Fruit fly (Drosophila melanogaster) whole organism, pupa: Measurements from ENCODE around the gene Polr2J.
A peak's percentile ranks its signal among the peaks of the same experiment; 100 is the strongest.

Experiments
- CG12605 ChIP-seq: fragments of 200-800 bp; sonication (Bioruptor generic); IDR thresholded peaks from 2 replicates; pipeline ENCODE4 v1.3.6; 2022; ENCODE audit warnings: missing biosample characterization, missing genetic modification characterization
- CG14655 ChIP-seq: fragments of 200-800 bp; sonication (Bioruptor generic); optimal IDR thresholded peaks from 3 replicates; lab custom pipeline; 2017; ENCODE audit warnings: mild to moderate bottlenecking, missing biosample characterization, missing genetic modification reagents, missing genetic modification characterization
- CG15710 ChIP-seq: fragments of 200-800 bp; sonication (Bioruptor generic); optimal IDR thresholded peaks from 2 replicates; lab custom pipeline; 2018; ENCODE audit warnings: missing biosample characterization, mild to moderate bottlenecking, missing genetic modification characterization, moderate library complexity
- CG32121 ChIP-seq: fragments of 200-800 bp; sonication (Bioruptor generic); IDR thresholded peaks from 2 replicates; pipeline ENCODE4 v1.3.6; 2022; ENCODE audit warnings: missing biosample characterization, missing genetic modification characterization
- CG34367 ChIP-seq: fragments of 200-800 bp; sonication (Bioruptor generic); optimal IDR thresholded peaks from 2 replicates; lab custom pipeline; 2018; ENCODE audit warnings: missing biosample characterization, mild to moderate bottlenecking, missing genetic modification characterization
- D1 ChIP-seq: fragments of 200-800 bp; sonication (Bioruptor generic); optimal IDR thresholded peaks from 2 replicates; lab custom pipeline; 2018; ENCODE audit warnings: missing biosample characterization, mild to moderate bottlenecking, missing genetic modification characterization, moderate library complexity
- Ets98B ChIP-seq: fragments of 200-800 bp; sonication (Bioruptor generic); IDR thresholded peaks from 2 replicates; pipeline ENCODE4 v1.3.6; 2022; ENCODE audit warnings: missing biosample characterization, missing genetic modification characterization
- fd96Ca ChIP-seq: fragments of 200-800 bp; sonication (Bioruptor generic); IDR thresholded peaks from 3 replicates; pipeline ENCODE4 v1.3.6; 2022; ENCODE audit warnings: missing biosample characterization, missing genetic modification characterization
- gl ChIP-seq: fragments of 200-800 bp; sonication (Bioruptor generic); optimal IDR thresholded peaks from 2 replicates; lab custom pipeline; 2018; ENCODE audit warnings: missing biosample characterization, mild to moderate bottlenecking, missing genetic modification characterization

dm6 chr2L:17384331-17385220 lies 25.6 kb downstream of the Polr2J start, which contains the start of gene CLIP-190:
- TF ChIP-seq CG12605 (GFP tag; lab: Robert Waterston, UW) (peak; percentile 16), fd96Ca (GFP tag; lab: Robert Waterston, UW) (no peak; the same call in 2 of the 3 replicates), gl (tag; lab: Kevin White, UChicago) (no peak), Ets98B (GFP tag; lab: Robert Waterston, UW) (peak; percentile 15; the same call in 1 of the 2 replicates), CG32121 (no peak), CG34367 (tag; lab: Kevin White, UChicago) (no peak), CG15710 (tag; lab: Kevin White, UChicago) (no peak), CG14655 (no peak), D1 (tag; lab: Kevin White, UChicago) (no peak)
